Worm (Caenorhabditis elegans) whole organism, L2 larva: ENCODE measurements around the gene ugt-7.

Experiments
- C34F6.9 ChIP-seq: fragments of 150-350 bp; optimal IDR thresholded peaks from 2 replicates; lab custom pipeline; 2014; ENCODE audit warnings: missing biosample characterization, missing genetic modification characterization
- F13H6.1 ChIP-seq: sonication (generic microtip); optimal IDR thresholded peaks from 2 replicates; lab custom pipeline; 2016; ENCODE audit warnings: missing genetic modification characterization, missing compliant biosample characterization
- R02D3.7 ChIP-seq: fragments of 150-350 bp; optimal IDR thresholded peaks from 2 replicates; lab custom pipeline; 2014; ENCODE audit warnings: missing biosample characterization, missing genetic modification characterization
- ZK546.5 ChIP-seq: sonication (generic microtip); optimal IDR thresholded peaks from 2 replicates; lab custom pipeline; 2017; ENCODE audit warnings: missing biosample characterization, missing genetic modification characterization
- aly-2 ChIP-seq: fragments of 150-350 bp; optimal IDR thresholded peaks from 2 replicates; lab custom pipeline; 2014; ENCODE audit warnings: missing biosample characterization, missing genetic modification characterization
- ama-1 ChIP-seq: fragments of 150-350 bp; optimal IDR thresholded peaks from 2 replicates; lab custom pipeline; 2018; ENCODE audit warnings: inconsistent platforms
- blmp-1 ChIP-seq: sonication (generic microtip); optimal IDR thresholded peaks from 2 replicates; lab custom pipeline; 2017; ENCODE audit warnings: missing genetic modification characterization, mild to moderate bottlenecking, missing compliant biosample characterization, antibody characterized with exemption, moderate library complexity; ENCODE audit not compliant: insufficient read depth
- ceh-16 ChIP-seq: fragments of 150-350 bp; optimal IDR thresholded peaks from 2 replicates; lab custom pipeline; 2014; ENCODE audit warnings: missing biosample characterization, missing genetic modification characterization
- ceh-82 ChIP-seq: fragments of 150-350 bp; optimal IDR thresholded peaks from 2 replicates; lab custom pipeline; 2014; ENCODE audit warnings: missing biosample characterization, missing genetic modification characterization
- dmd-4 ChIP-seq: sonication (generic microtip); optimal IDR thresholded peaks from 2 replicates; lab custom pipeline; 2017; ENCODE audit warnings: missing biosample characterization, missing genetic modification characterization
- egl-27 ChIP-seq: sonication (generic microtip); optimal IDR thresholded peaks from 3 replicates; lab custom pipeline; 2017; ENCODE audit warnings: missing biosample characterization, missing genetic modification reagents, missing genetic modification characterization
- elt-1 ChIP-seq: fragments of 150-350 bp; optimal IDR thresholded peaks from 2 replicates; lab custom pipeline; 2014; ENCODE audit warnings: missing biosample characterization, missing genetic modification characterization
- fos-1 ChIP-seq: fragments of 150-350 bp; optimal IDR thresholded peaks from 2 replicates; lab custom pipeline; 2014; ENCODE audit warnings: missing biosample characterization, missing genetic modification characterization
- gmeb-1 ChIP-seq: fragments of 150-350 bp; optimal IDR thresholded peaks from 2 replicates; lab custom pipeline; 2014; ENCODE audit warnings: missing biosample characterization, missing genetic modification characterization
- lin-11 ChIP-seq: fragments of 150-350 bp; sonication (generic microtip); optimal IDR thresholded peaks from 2 replicates; lab custom pipeline; 2014; ENCODE audit warnings: missing biosample characterization, missing genetic modification characterization, inconsistent platforms, mixed read lengths
- lin-13 ChIP-seq: fragments of 150-350 bp; optimal IDR thresholded peaks from 2 replicates; lab custom pipeline; 2014; ENCODE audit warnings: missing biosample characterization, missing genetic modification reagents, missing genetic modification characterization
- lin-39 ChIP-seq: fragments of 150-350 bp; optimal IDR thresholded peaks from 2 replicates; lab custom pipeline; 2014; ENCODE audit warnings: missing biosample characterization, missing genetic modification reagents, missing genetic modification characterization
- mab-5 ChIP-seq: fragments of 150-350 bp; optimal IDR thresholded peaks from 2 replicates; lab custom pipeline; 2014; ENCODE audit warnings: missing biosample characterization, missing genetic modification characterization
- mbf-1 ChIP-seq: sonication (generic microtip); optimal IDR thresholded peaks from 2 replicates; lab custom pipeline; 2017; ENCODE audit warnings: missing biosample characterization, missing genetic modification characterization
- mdl-1 ChIP-seq, 2 experiments: fragments of 150-350 bp in 1 of 2; sonication (generic microtip) in 1 of 2; optimal IDR thresholded peaks; 2 replicates each; lab custom pipeline; 2017; ENCODE audit warnings: missing biosample characterization in 2 of 2, missing genetic modification characterization in 2 of 2
- nhr-10 ChIP-seq: sonication (generic microtip); optimal IDR thresholded peaks from 2 replicates; lab custom pipeline; 2017; ENCODE audit warnings: missing biosample characterization, missing genetic modification characterization
- nhr-11 ChIP-seq: fragments of 150-350 bp; optimal IDR thresholded peaks from 2 replicates; lab custom pipeline; 2014; ENCODE audit warnings: missing biosample characterization, missing genetic modification characterization
- nhr-129 ChIP-seq: fragments of 150-350 bp; optimal IDR thresholded peaks from 2 replicates; lab custom pipeline; 2014; ENCODE audit warnings: missing biosample characterization, missing genetic modification characterization
- nhr-21 ChIP-seq: fragments of 150-350 bp; optimal IDR thresholded peaks from 2 replicates; lab custom pipeline; 2014; ENCODE audit warnings: missing biosample characterization, missing genetic modification characterization
- nhr-23 ChIP-seq: fragments of 150-350 bp; optimal IDR thresholded peaks from 2 replicates; lab custom pipeline; 2014; ENCODE audit warnings: missing biosample characterization, missing genetic modification reagents, missing genetic modification characterization
- nhr-237 ChIP-seq: fragments of 150-350 bp; optimal IDR thresholded peaks from 2 replicates; lab custom pipeline; 2014; ENCODE audit warnings: missing biosample characterization, missing genetic modification characterization
- nhr-25 ChIP-seq: fragments of 150-350 bp; sonication (generic microtip); optimal IDR thresholded peaks from 3 replicates; lab custom pipeline; 2014; ENCODE audit warnings: missing biosample characterization, missing genetic modification characterization
- nhr-6 ChIP-seq: fragments of 150-350 bp; optimal IDR thresholded peaks from 2 replicates; lab custom pipeline; 2014; ENCODE audit warnings: missing biosample characterization, missing genetic modification characterization
- nhr-77 ChIP-seq: fragments of 150-350 bp; optimal IDR thresholded peaks from 2 replicates; lab custom pipeline; 2014; ENCODE audit warnings: missing biosample characterization, missing genetic modification characterization
- sma-9 ChIP-seq, 2 experiments: fragments of 150-350 bp in 1 of 2; sonication (generic microtip) in 1 of 2; optimal IDR thresholded peaks; 2 replicates each; lab custom pipeline; 2014 to 2016; ENCODE audit warnings: missing genetic modification characterization in 2 of 2, mild to moderate bottlenecking in 1 of 2, missing biosample characterization in 1 of 2, missing compliant biosample characterization in 1 of 2, missing genetic modification reagents in 1 of 2, moderate library complexity in 1 of 2
- unc-39 ChIP-seq: fragments of 150-350 bp; optimal IDR thresholded peaks from 2 replicates; lab custom pipeline; 2014; ENCODE audit warnings: missing biosample characterization, missing genetic modification characterization
- unc-55 ChIP-seq: fragments of 150-350 bp; sonication (generic microtip); optimal IDR thresholded peaks from 3 replicates; lab custom pipeline; 2014; ENCODE audit warnings: missing biosample characterization, missing genetic modification reagents, missing genetic modification characterization
- unc-62 ChIP-seq: fragments of 150-350 bp; optimal IDR thresholded peaks from 2 replicates; lab custom pipeline; 2014; ENCODE audit warnings: missing biosample characterization, missing genetic modification reagents, missing genetic modification characterization
- zag-1 ChIP-seq: fragments of 150-350 bp; optimal IDR thresholded peaks from 2 replicates; lab custom pipeline; 2014; ENCODE audit warnings: missing biosample characterization, missing genetic modification characterization
- ztf-1 ChIP-seq: fragments of 200-800 bp; sonication (Bioruptor generic); conservative IDR thresholded peaks from 2 replicates; pipeline ENCODE4 v1.3.6; 2022; ENCODE audit warnings: missing genetic modification characterization, missing compliant biosample characterization
- ztf-4 ChIP-seq: fragments of 150-350 bp; optimal IDR thresholded peaks from 2 replicates; lab custom pipeline; 2014; ENCODE audit warnings: missing biosample characterization, missing genetic modification characterization

The ugt-7 gene

DNA sequence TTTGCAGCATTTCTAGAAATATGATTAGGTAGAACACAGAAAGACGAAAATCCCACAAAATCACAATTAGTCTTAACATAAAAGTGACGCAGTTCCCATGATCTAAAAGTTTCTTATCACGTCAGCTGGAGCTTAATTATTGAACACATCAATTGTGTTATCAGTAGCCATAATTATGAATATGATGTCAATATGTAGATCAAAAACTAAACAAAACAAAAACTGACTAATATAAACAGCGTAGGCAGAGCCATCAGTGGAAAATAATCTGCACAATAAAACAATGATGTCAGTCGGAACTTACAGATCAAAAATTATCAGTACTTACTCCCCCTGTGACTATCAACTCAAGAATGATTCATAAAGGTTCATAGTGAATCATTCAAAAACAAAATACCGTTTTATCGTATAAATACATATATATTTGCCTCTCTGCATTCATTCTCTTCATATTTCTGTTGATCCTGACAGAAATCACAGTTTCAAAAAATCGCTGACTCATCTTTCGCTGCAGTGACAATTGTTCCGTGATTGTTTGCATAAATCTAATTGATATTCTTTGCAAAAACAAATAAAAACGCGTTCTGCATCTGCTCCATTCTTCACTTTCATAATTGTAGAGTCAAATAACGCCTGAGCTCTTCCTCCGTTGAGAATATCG, 12.0 kb upstream of the ugt-7 start, which contains the start of gene srr-6:
TSS of gene srr-6 (plus strand) at position 611 of the 661 bp plus-strand sequence.
- TF ChIP-seq lin-13 (GFP tag; lab: Kevin White, UChicago) = no peak
- peak; percentile 71 for TF ChIP-seq fos-1
- TF ChIP-seq, all 48 proteins: peak for 1

DNA sequence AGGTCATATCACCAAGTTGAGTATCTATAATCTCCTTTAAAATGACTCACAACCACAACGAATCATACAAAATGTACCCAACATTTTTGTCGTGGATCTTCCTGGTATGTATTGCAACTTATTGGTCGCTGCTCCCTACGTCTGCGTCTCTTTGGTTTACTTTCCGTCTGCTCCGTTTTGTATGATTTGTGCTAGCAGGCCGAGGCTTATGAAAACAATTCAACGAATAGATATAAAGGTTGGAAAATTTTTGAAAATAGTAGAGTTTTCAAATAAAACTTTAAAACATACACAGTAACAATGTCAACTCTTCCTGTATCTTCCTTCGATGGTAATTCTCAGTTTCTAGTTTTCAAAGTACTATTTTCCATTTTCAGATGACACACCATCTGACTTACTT, 1.0 kb upstream of the ugt-7 start, which contains the start of gene srr-8:
TSS of gene srr-8 (plus strand) at position 301 of the 400 bp plus-strand sequence.
- TF ChIP-seq nhr-25 (no peak), elt-1 (tag; lab: Kevin White, UChicago) (no peak), sma-9 (GFP tag; optimal IDR thresholded peaks at IDR 0.05; lab: Kevin White, UChicago) (no peak), sma-9 (tag; optimal IDR thresholded peaks at IDR 0.05; lab: Kevin White, UChicago) (no peak), nhr-23 (tag; lab: Kevin White, UChicago) (no peak), unc-55 (no peak), dmd-4 (tag; lab: Kevin White, UChicago) (no peak), ama-1 (lab: Kevin White, UChicago) (no peak), C34F6.9 (no peak), ztf-4 (tag; lab: Kevin White, UChicago) (no peak), fos-1 (no peak)

- TF ChIP-seq nhr-21 (no peak), ZK546.5 (no peak), nhr-237 (no peak), lin-11 (tag; lab: Kevin White, UChicago) (no peak), F13H6.1 (no peak), ama-1 (lab: Kevin White, UChicago) (no peak), mbf-1 (no peak), nhr-129 (tag; lab: Kevin White, UChicago) (no peak), egl-27 (tag; lab: Kevin White, UChicago) (no peak), dmd-4 (tag; lab: Kevin White, UChicago) (no peak), mdl-1 (tag; optimal IDR thresholded peaks at IDR 0.05; lab: Kevin White, UChicago) (no peak), R02D3.7 (tag; lab: Kevin White, UChicago) (no peak), zag-1 (no peak), blmp-1 (tag; lab: Kevin White, UChicago) (no peak), ztf-1 (GFP tag; lab: Robert Waterston, UW) (no peak), lin-13 (GFP tag; lab: Kevin White, UChicago) (no peak), gmeb-1 (tag; lab: Kevin White, UChicago) (no peak), nhr-77 (tag; lab: Kevin White, UChicago) (no peak), aly-2 (no peak)
These were observed 5.2 kb downstream of the ugt-7 start, which contains the start of gene ncx-9 for ce11 chrV:4995155-4995554. Gene ncx-9, minus strand, starts transcription at chrV:4995255.

ce11 chrV:4987097-4987496, 13.3 kb downstream of the ugt-7 start, which contains the start of gene ncx-8:
Gene ncx-8, minus strand, starts transcription at chrV:4987197.
- TF ChIP-seq unc-39 (tag; lab: Kevin White, UChicago) (no peak), nhr-11 (tag; lab: Kevin White, UChicago) (no peak), lin-39 (tag; lab: Kevin White, UChicago) (no peak), nhr-10 (tag; lab: Kevin White, UChicago) (no peak), elt-1 (tag; lab: Kevin White, UChicago) (no peak), nhr-6 (no peak), mab-5 (tag; lab: Kevin White, UChicago) (no peak), ceh-16 (tag; lab: Kevin White, UChicago) (no peak), nhr-25 (no peak), F13H6.1 (no peak), blmp-1 (tag; lab: Kevin White, UChicago) (no peak), unc-55 (no peak), ztf-4 (tag; lab: Kevin White, UChicago) (no peak), egl-27 (tag; lab: Kevin White, UChicago) (no peak), ceh-82 (tag; lab: Kevin White, UChicago) (no peak), unc-62 (GFP tag; lab: Kevin White, UChicago) (no peak), ama-1 (lab: Kevin White, UChicago) (no peak)
